Worm (Caenorhabditis elegans): Measurements from ENCODE around the gene T19C3.2.

T19C3.2 gene

DNA sequence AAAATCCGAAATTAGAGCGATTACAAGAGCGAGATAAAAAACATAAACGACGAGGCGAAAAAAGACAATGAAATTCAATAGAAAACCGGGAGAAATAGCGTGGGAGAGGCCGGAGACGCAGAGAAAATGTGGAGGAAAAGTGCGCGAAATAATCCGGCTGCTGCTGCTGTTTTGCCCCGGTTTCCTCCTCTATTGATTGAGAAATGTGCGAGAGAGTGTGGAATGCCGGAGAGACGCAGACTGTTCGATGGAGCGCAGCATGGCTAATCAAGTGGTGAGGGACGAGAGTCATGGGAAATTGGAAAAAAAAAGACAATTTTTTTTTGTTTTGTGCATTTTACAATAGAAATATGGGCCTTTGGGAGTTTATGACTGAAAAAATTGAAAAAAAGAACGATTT lies 19.2 kb downstream of the T19C3.2 start:
- TF ChIP-seq sea-2 (GFP tag; optimal IDR thresholded peaks at IDR 0.05) (no peak), nhr-23 (tag; optimal IDR thresholded peaks at IDR 0.05) (peak; percentile 64), ztf-11 (tag; optimal IDR thresholded peaks at IDR 0.05) (no peak), elt-2 (tag; optimal IDR thresholded peaks at IDR 0.05) (no peak), snpc-4 (tag; optimal IDR thresholded peaks at IDR 0.05) (peak; percentile 24), ceh-28 (tag; optimal IDR thresholded peaks at IDR 0.05) (peak; percentile 84), nhr-76 (tag; optimal IDR thresholded peaks at IDR 0.05) (no peak), lin-39 (tag; optimal IDR thresholded peaks at IDR 0.05) (peak; percentile 67), pha-4 (tag; optimal IDR thresholded peaks at IDR 0.05) (peak; percentile 58), lin-15B (tag; optimal IDR thresholded peaks at IDR 0.05) (peak; percentile 44), lsy-12 (tag; optimal IDR thresholded peaks at IDR 0.05) (no peak), nfya-1 (tag; optimal IDR thresholded peaks at IDR 0.05; ENCODE audit: insufficient read depth) (peak; percentile 69), egl-27 (tag; optimal IDR thresholded peaks at IDR 0.05) (no peak), nhr-12 (tag; optimal IDR thresholded peaks at IDR 0.05) (no peak), hmg-11 (tag; optimal IDR thresholded peaks at IDR 0.05) (peak; percentile 96), nhr-25 (tag; optimal IDR thresholded peaks at IDR 0.05) (peak; percentile 38), fkh-10 (GFP tag; optimal IDR thresholded peaks at IDR 0.05) (peak; percentile 81), pqm-1 (tag; optimal IDR thresholded peaks at IDR 0.05) (peak; percentile 15)

DNA sequence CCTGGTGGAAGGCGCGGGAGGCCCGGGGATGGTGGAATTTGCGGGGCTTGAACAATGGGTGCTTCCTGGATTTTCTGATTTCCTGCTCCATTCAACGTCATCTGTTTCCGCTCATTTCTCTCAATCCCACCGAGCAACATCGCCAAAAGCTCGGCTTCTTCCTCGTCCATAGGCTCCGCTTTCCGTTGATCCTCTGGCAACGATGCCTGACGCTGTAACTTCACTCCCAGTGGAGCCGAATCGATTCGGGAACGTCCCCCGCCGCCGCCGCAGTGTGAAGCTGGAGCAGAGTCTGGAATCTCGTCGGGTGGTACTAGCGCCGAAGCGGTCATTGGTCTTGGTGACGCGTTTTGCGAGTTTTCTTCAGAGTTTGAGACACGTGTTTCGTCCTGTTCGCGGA lies 21.9 kb downstream of the T19C3.2 start:
- TF ChIP-seq lsy-12 (tag; optimal IDR thresholded peaks at IDR 0.05) (no peak), nhr-11 (tag; optimal IDR thresholded peaks at IDR 0.05) (no peak), mml-1 (tag; optimal IDR thresholded peaks at IDR 0.05) (no peak), egl-5 (tag; optimal IDR thresholded peaks at IDR 0.05) (no peak), eor-1 (tag; optimal IDR thresholded peaks at IDR 0.05) (no peak)

DNA sequence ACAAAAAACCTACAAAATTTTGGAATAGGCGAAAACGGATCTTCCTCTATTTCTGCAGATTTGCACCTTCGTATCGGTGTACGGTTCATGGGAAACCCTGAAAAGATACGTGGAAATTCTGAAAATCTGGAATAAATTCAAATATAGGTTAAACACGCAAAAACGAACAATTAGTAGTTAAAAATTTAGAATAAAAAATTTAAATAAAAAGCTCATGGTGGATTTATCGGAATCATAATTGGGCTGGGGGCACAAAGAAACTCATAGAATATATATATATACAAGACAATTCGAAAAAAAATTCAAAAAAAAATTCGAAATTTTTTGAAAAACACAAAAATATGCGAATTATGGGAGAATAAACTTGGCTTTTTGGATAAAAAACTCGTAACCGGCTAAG lies 30.4 kb downstream of the T19C3.2 start, which contains the start of gene helq-1:
TSS of gene helq-1 (minus strand) at position 101 of the 400 bp plus-strand sequence.
- TF ChIP-seq fkh-2 (tag; optimal IDR thresholded peaks at IDR 0.05) (no peak), ama-1 (optimal IDR thresholded peaks at IDR 0.05) (no peak), elt-2 (tag; optimal IDR thresholded peaks at IDR 0.05) (no peak), sea-2 (GFP tag; optimal IDR thresholded peaks at IDR 0.05) (no peak), pqm-1 (tag; optimal IDR thresholded peaks at IDR 0.05) (no peak), nfya-1 (tag; optimal IDR thresholded peaks at IDR 0.05; ENCODE audit: insufficient read depth) (no peak), skn-1 (tag; optimal IDR thresholded peaks at IDR 0.05) (no peak), mml-1 (tag; optimal IDR thresholded peaks at IDR 0.05) (no peak), pha-4 (tag; optimal IDR thresholded peaks at IDR 0.05) (no peak), nhr-77 (tag; optimal IDR thresholded peaks at IDR 0.05) (no peak), eor-1 (tag; optimal IDR thresholded peaks at IDR 0.05) (no peak), lin-15B (tag; optimal IDR thresholded peaks at IDR 0.05) (no peak), hmg-11 (tag; optimal IDR thresholded peaks at IDR 0.05) (no peak), lsy-12 (tag; optimal IDR thresholded peaks at IDR 0.05) (no peak), nhr-28 (tag; optimal IDR thresholded peaks at IDR 0.05) (no peak), jun-1 (tag; optimal IDR thresholded peaks at IDR 0.05) (no peak), egl-5 (tag; optimal IDR thresholded peaks at IDR 0.05) (no peak), unc-62 (GFP tag; optimal IDR thresholded peaks at IDR 0.05) (no peak), lin-39 (tag; optimal IDR thresholded peaks at IDR 0.05) (no peak), nhr-25 (tag; optimal IDR thresholded peaks at IDR 0.05) (no peak)

DNA sequence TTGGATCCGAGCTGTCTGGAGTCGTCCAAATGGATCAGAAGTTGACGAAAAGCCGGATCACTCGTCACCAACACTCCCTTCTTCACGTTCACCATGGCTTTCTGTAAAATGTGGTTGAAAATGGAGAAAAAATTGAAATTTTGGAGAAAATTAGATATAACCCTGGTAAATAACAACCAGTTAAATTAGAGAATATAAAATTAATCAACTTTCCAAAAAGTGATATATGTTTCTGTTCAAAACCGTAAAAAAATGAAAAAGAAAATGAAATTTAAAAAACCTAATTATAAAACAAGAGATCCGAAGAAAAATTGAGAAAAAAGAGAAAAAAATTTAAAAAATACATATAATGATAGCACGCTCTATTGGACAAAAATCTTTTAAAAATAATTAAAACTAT lies 39.9 kb downstream of the T19C3.2 start, which contains the start of gene gtf-2H5:
TSS of gene gtf-2H5 (minus strand) at position 101 of the 400 bp plus-strand sequence.
- TF ChIP-seq daf-12 (tag; optimal IDR thresholded peaks at IDR 0.05) (no peak), ceh-28 (tag; optimal IDR thresholded peaks at IDR 0.05) (no peak), tbx-2 (tag; optimal IDR thresholded peaks at IDR 0.05) (no peak), jun-1 (tag; optimal IDR thresholded peaks at IDR 0.05) (no peak), sea-2 (GFP tag; optimal IDR thresholded peaks at IDR 0.05) (no peak), nfya-1 (tag; optimal IDR thresholded peaks at IDR 0.05; ENCODE audit: insufficient read depth) (no peak), ceh-9 (tag; optimal IDR thresholded peaks at IDR 0.05) (no peak), mml-1 (tag; optimal IDR thresholded peaks at IDR 0.05) (no peak), pqm-1 (tag; optimal IDR thresholded peaks at IDR 0.05) (no peak), fkh-10 (GFP tag; optimal IDR thresholded peaks at IDR 0.05) (no peak), ceh-82 (tag; optimal IDR thresholded peaks at IDR 0.05) (no peak)

DNA sequence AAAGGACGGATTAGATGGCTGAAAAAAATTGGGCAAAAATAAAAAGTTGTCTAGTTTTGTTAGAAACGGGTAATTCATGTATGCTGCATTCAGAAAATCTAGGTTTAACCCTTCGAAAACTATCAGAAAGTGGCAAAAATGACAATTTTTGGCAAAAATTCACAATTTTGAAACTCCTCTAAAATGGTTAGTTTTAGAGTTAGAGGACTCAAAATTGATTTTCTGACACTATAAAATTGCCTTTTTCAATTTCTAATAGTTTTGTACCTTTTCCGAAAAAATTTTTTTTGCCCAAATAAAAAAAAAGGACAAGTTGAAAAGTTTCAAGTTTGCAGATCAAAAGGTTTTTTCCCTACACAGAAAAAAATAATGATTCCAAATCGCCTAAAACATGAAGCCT lies 40.8 kb downstream of the T19C3.2 start:
- no peak for TF ChIP-seq ztf-4 (tag; optimal IDR thresholded peaks at IDR 0.05)
